Fruit fly (Drosophila melanogaster) whole organism, embryonic: Measurements from ENCODE around the gene Gycalpha99B.

ENCODE experiments used
- Atf6 ChIP-seq: fragments of 200-800 bp; sonication (Bioruptor generic); IDR thresholded peaks from 2 replicates; pipeline ENCODE4 v1.3.6; 2022; ENCODE audit warnings: missing biosample characterization, missing genetic modification characterization
- BEAF-32 ChIP-seq: fragments of 200-800 bp; sonication (Bioruptor generic); optimal IDR thresholded peaks from 3 replicates; lab custom pipeline; 2017; ENCODE audit warnings: missing biosample characterization, missing genetic modification characterization, mild to moderate bottlenecking, moderate library complexity, missing genetic modification reagents
- Bdp1 ChIP-seq: fragments of 200-800 bp; sonication (Bioruptor generic); optimal IDR thresholded peaks from 3 replicates; lab custom pipeline; 2016; ENCODE audit warnings: missing biosample characterization, missing genetic modification characterization
- CG10147 ChIP-seq: fragments of 200-800 bp; sonication (Bioruptor generic); optimal IDR thresholded peaks from 2 replicates; lab custom pipeline; 2019; ENCODE audit warnings: missing biosample characterization, mild to moderate bottlenecking, missing genetic modification characterization, moderate library complexity
- CG10321 ChIP-seq: fragments of 200-800 bp; sonication (Bioruptor generic); IDR thresholded peaks from 2 replicates; pipeline ENCODE4 v1.3.6; 2022; ENCODE audit warnings: missing biosample characterization, missing genetic modification characterization
- CG10543 ChIP-seq: fragments of 200-800 bp; sonication (Bioruptor generic); optimal IDR thresholded peaks from 3 replicates; lab custom pipeline; 2017; ENCODE audit warnings: missing biosample characterization, mild to moderate bottlenecking, missing genetic modification characterization, moderate library complexity
- CG11696 ChIP-seq: fragments of 200-800 bp; sonication (Bioruptor generic); IDR thresholded peaks from 2 replicates; pipeline ENCODE4 v1.3.6; 2022; ENCODE audit warnings: missing biosample characterization, missing genetic modification characterization
- CG12155 ChIP-seq: fragments of 200-800 bp; sonication (Bioruptor generic); optimal IDR thresholded peaks from 3 replicates; lab custom pipeline; 2016; ENCODE audit warnings: missing biosample characterization, missing genetic modification characterization
- CG12299 ChIP-seq: fragments of 200-800 bp; sonication (Bioruptor generic); optimal IDR thresholded peaks from 2 replicates; lab custom pipeline; 2018; ENCODE audit warnings: missing biosample characterization, mild to moderate bottlenecking, missing genetic modification characterization
- CG13296 ChIP-seq: fragments of 200-800 bp; sonication (Bioruptor generic); optimal IDR thresholded peaks from 3 replicates; lab custom pipeline; 2018; ENCODE audit warnings: missing biosample characterization, mild to moderate bottlenecking, missing genetic modification characterization
- CG14050 ChIP-seq: fragments of 200-800 bp; sonication (Bioruptor generic); IDR thresholded peaks from 3 replicates; pipeline ENCODE4 v1.3.6; 2022; ENCODE audit warnings: missing biosample characterization, missing genetic modification characterization
- CG15696 ChIP-seq: fragments of 200-800 bp; sonication (Bioruptor generic); optimal IDR thresholded peaks from 2 replicates; lab custom pipeline; 2019; ENCODE audit warnings: missing biosample characterization, mild to moderate bottlenecking, missing genetic modification characterization, moderate library complexity
- CG1603 ChIP-seq: fragments of 200-800 bp; sonication (Bioruptor generic); optimal IDR thresholded peaks from 2 replicates; lab custom pipeline; 2019; ENCODE audit warnings: missing biosample characterization, mild to moderate bottlenecking, missing genetic modification characterization, moderate library complexity
- CG1647 ChIP-seq: fragments of 200-800 bp; sonication (Bioruptor generic); optimal IDR thresholded peaks from 3 replicates; lab custom pipeline; 2016; ENCODE audit warnings: missing biosample characterization, missing genetic modification characterization
- CG2202 ChIP-seq: fragments of 200-800 bp; sonication (Bioruptor generic); optimal IDR thresholded peaks from 2 replicates; lab custom pipeline; 2018; ENCODE audit warnings: missing biosample characterization, mild to moderate bottlenecking, missing genetic modification characterization
- CG2712 ChIP-seq: fragments of 200-800 bp; optimal IDR thresholded peaks from 3 replicates; lab custom pipeline; 2019; ENCODE audit warnings: missing biosample characterization, mild to moderate bottlenecking, missing genetic modification characterization, moderate library complexity
- CG30403 ChIP-seq: fragments of 200-800 bp; sonication (Bioruptor generic); optimal IDR thresholded peaks from 3 replicates; lab custom pipeline; 2016; ENCODE audit warnings: missing biosample characterization, missing genetic modification characterization
- CG3163 ChIP-seq: fragments of 200-800 bp; sonication (Bioruptor generic); optimal IDR thresholded peaks from 3 replicates; lab custom pipeline; 2016; ENCODE audit warnings: missing biosample characterization, missing genetic modification characterization
- CG32532 ChIP-seq: fragments of 200-800 bp; sonication (Bioruptor generic); IDR thresholded peaks from 2 replicates; pipeline ENCODE4 v1.3.6; 2022; ENCODE audit warnings: missing biosample characterization, missing genetic modification characterization
- CG32767 ChIP-seq: fragments of 200-800 bp; sonication (Bioruptor generic); IDR thresholded peaks from 2 replicates; pipeline ENCODE4 v1.3.6; 2022; ENCODE audit warnings: missing biosample characterization, missing genetic modification characterization
- CG3995 ChIP-seq: fragments of 200-800 bp; sonication (Bioruptor generic); optimal IDR thresholded peaks from 3 replicates; lab custom pipeline; 2016; ENCODE audit warnings: missing biosample characterization, missing genetic modification characterization
- CG7271 ChIP-seq: fragments of 200-800 bp; sonication (Bioruptor generic); optimal IDR thresholded peaks from 2 replicates; lab custom pipeline; 2018; ENCODE audit warnings: missing biosample characterization, mild to moderate bottlenecking, missing genetic modification characterization, moderate library complexity
- CG7745 ChIP-seq: fragments of 200-800 bp; sonication (Bioruptor generic); optimal IDR thresholded peaks from 2 replicates; lab custom pipeline; 2018; ENCODE audit warnings: missing biosample characterization, mild to moderate bottlenecking, missing genetic modification characterization, moderate library complexity
- CG7839 ChIP-seq: fragments of 200-800 bp; sonication (Bioruptor generic); optimal IDR thresholded peaks from 3 replicates; lab custom pipeline; 2018; ENCODE audit warnings: missing biosample characterization, mild to moderate bottlenecking, missing genetic modification characterization, moderate library complexity
- CG8478 ChIP-seq: fragments of >200 bp; optimal IDR thresholded peaks from 2 replicates; lab custom pipeline; 2018
- CG9609 ChIP-seq: fragments of 200-800 bp; sonication (Bioruptor generic); optimal IDR thresholded peaks from 3 replicates; lab custom pipeline; 2016; ENCODE audit warnings: missing biosample characterization, missing genetic modification characterization
- CHES-1-like ChIP-seq: fragments of 200-800 bp; sonication (Bioruptor generic); optimal IDR thresholded peaks from 2 replicates; lab custom pipeline; 2016; ENCODE audit warnings: missing biosample characterization, missing genetic modification characterization
- Dad ChIP-seq: fragments of 200-800 bp; sonication (Bioruptor generic); optimal IDR thresholded peaks from 3 replicates; lab custom pipeline; 2016; ENCODE audit warnings: missing biosample characterization, missing genetic modification characterization
- GATAe ChIP-seq: fragments of 200-800 bp; sonication (Bioruptor generic); conservative IDR thresholded peaks from 2 replicates; pipeline ENCODE4 v1.3.6; 2022; ENCODE audit warnings: missing biosample characterization, missing genetic modification characterization
- H2.0 ChIP-seq: fragments of 200-800 bp; sonication (Bioruptor generic); IDR thresholded peaks from 2 replicates; pipeline ENCODE4 v1.3.6; 2022; ENCODE audit warnings: missing biosample characterization, missing genetic modification characterization
- HHEX ChIP-seq: fragments of 200-800 bp; sonication (Bioruptor generic); optimal IDR thresholded peaks from 3 replicates; lab custom pipeline; 2017; ENCODE audit warnings: missing biosample characterization, mild to moderate bottlenecking, missing genetic modification characterization, missing genetic modification reagents
- Hand ChIP-seq: fragments of 200-800 bp; sonication (Bioruptor generic); optimal IDR thresholded peaks from 2 replicates; lab custom pipeline; 2017; ENCODE audit warnings: mild to moderate bottlenecking, missing biosample characterization, missing genetic modification reagents, missing genetic modification characterization
- MBD-R2 ChIP-seq: fragments of 200-800 bp; sonication (Bioruptor generic); IDR thresholded peaks from 2 replicates; pipeline ENCODE4 v1.3.6; 2022; ENCODE audit warnings: missing biosample characterization, missing genetic modification characterization
- Optix ChIP-seq: fragments of 200-800 bp; sonication (Bioruptor generic); IDR thresholded peaks from 3 replicates; pipeline ENCODE4 v1.3.6; 2022; ENCODE audit warnings: missing biosample characterization, missing genetic modification characterization
- Rx ChIP-seq: fragments of 200-800 bp; sonication (Bioruptor generic); IDR thresholded peaks from 2 replicates; pipeline ENCODE4 v1.3.6; 2022; ENCODE audit warnings: missing biosample characterization, missing genetic modification characterization
- Ssrp ChIP-seq: fragments of 200-800 bp; sonication (Bioruptor generic); optimal IDR thresholded peaks from 2 replicates; lab custom pipeline; 2018; ENCODE audit warnings: missing biosample characterization, mild to moderate bottlenecking, missing genetic modification characterization, moderate library complexity
- Taf1 ChIP-seq: fragments of 200-800 bp; sonication (Bioruptor generic); IDR thresholded peaks from 2 replicates; pipeline ENCODE4 v1.3.6; 2022; ENCODE audit warnings: missing biosample characterization, missing genetic modification characterization
- cas ChIP-seq: fragments of 200-800 bp; sonication (Bioruptor generic); IDR thresholded peaks from 2 replicates; pipeline ENCODE4 v1.3.6; 2022; ENCODE audit warnings: missing biosample characterization, missing genetic modification characterization
- caup ChIP-seq: fragments of 200-800 bp; sonication (Bioruptor generic); optimal IDR thresholded peaks from 3 replicates; lab custom pipeline; 2017; ENCODE audit warnings: missing biosample characterization, mild to moderate bottlenecking, missing genetic modification characterization, moderate library complexity; ENCODE audit not compliant: severe bottlenecking
- chif ChIP-seq, 2 experiments: fragments of 200-800 bp; sonication (Bioruptor generic); optimal IDR thresholded peaks; 3 replicates each; lab custom pipeline; 2016; ENCODE audit warnings: missing biosample characterization in 2 of 2, missing genetic modification characterization in 2 of 2
- dimm ChIP-seq: fragments of 200-800 bp; sonication (Bioruptor generic); IDR thresholded peaks from 2 replicates; pipeline ENCODE4 v1.3.6; 2022; ENCODE audit warnings: missing biosample characterization, missing genetic modification characterization
- dmrt99B ChIP-seq: fragments of 200-800 bp; sonication (Bioruptor generic); optimal IDR thresholded peaks from 2 replicates; lab custom pipeline; 2018; ENCODE audit warnings: missing biosample characterization, mild to moderate bottlenecking, missing genetic modification characterization, moderate library complexity
- gem ChIP-seq: fragments of 200-800 bp; sonication (Bioruptor generic); optimal IDR thresholded peaks from 2 replicates; lab custom pipeline; 2019; ENCODE audit warnings: missing biosample characterization, mild to moderate bottlenecking, missing genetic modification characterization, moderate library complexity
- gro ChIP-seq: fragments of 200-800 bp; sonication (Bioruptor generic); optimal IDR thresholded peaks from 2 replicates; lab custom pipeline; 2016; ENCODE audit warnings: missing biosample characterization, missing genetic modification characterization
- her ChIP-seq: fragments of 200-800 bp; sonication (Bioruptor generic); optimal IDR thresholded peaks from 2 replicates; lab custom pipeline; 2016; ENCODE audit warnings: missing biosample characterization, missing genetic modification characterization
- ken ChIP-seq: fragments of 200-800 bp; sonication (Bioruptor generic); IDR thresholded peaks from 3 replicates; pipeline ENCODE4 v1.3.6; 2022; ENCODE audit warnings: missing biosample characterization, missing genetic modification characterization
- nerfin-1 ChIP-seq: fragments of 200-800 bp; sonication (Bioruptor generic); optimal IDR thresholded peaks from 3 replicates; lab custom pipeline; 2019; ENCODE audit warnings: missing biosample characterization, mild to moderate bottlenecking, missing genetic modification characterization, moderate library complexity
- nerfin-2 ChIP-seq: fragments of 200-800 bp; sonication (Bioruptor generic); IDR thresholded peaks from 2 replicates; pipeline ENCODE4 v1.3.6; 2022; ENCODE audit warnings: missing biosample characterization, missing genetic modification characterization; ENCODE audit not compliant: partially characterized antibody
- pros ChIP-seq: fragments of 200-800 bp; sonication (Bioruptor generic); optimal IDR thresholded peaks from 3 replicates; lab custom pipeline; 2019; ENCODE audit warnings: missing biosample characterization, mild to moderate bottlenecking, missing genetic modification characterization, moderate library complexity
- scrt ChIP-seq: fragments of 200-800 bp; sonication (Bioruptor generic); optimal IDR thresholded peaks from 2 replicates; lab custom pipeline; 2018; ENCODE audit warnings: missing biosample characterization, mild to moderate bottlenecking, missing genetic modification characterization, moderate library complexity
- sob ChIP-seq: fragments of 200-800 bp; sonication (Bioruptor generic); IDR thresholded peaks from 2 replicates; pipeline ENCODE4 v1.3.6; 2022; ENCODE audit warnings: missing biosample characterization, missing genetic modification characterization
- zen2 ChIP-seq: fragments of 200-800 bp; sonication (Bioruptor generic); IDR thresholded peaks from 3 replicates; pipeline ENCODE4 v1.3.6; 2022; ENCODE audit warnings: missing biosample characterization, missing genetic modification characterization; ENCODE audit not compliant: partially characterized antibody

The Gycalpha99B gene

DNA sequence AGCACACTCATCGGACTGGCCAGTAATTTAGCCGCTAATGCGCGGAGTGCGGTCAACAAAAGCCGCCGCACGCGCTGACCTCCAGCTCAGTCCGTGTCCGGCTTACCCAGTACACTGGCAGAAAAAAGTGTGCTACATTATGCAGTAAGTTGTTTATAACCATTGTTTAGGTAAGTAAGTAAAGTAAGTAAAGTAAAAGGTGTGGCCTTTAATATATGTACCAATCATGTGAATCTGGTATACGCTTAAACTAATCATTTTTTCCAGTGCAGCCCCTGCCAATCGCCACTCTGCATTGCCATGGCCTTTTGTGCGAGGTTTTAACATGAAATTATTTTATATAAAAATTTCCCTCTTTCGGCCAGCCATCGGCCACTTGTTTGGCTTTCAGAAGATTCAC lies 29.1 kb downstream of the Gycalpha99B start (continued):
- no peak for TF ChIP-seq gro (GFP tag; lab: Kevin White, UChicago)
- TF ChIP-seq CG2712 (tag; lab: Kevin White, UChicago) = peak; percentile 14
- no peak for TF ChIP-seq ken (GFP tag; lab: Robert Waterston, UW)
- TF ChIP-seq dimm (GFP tag; lab: Robert Waterston, UW) = no peak
- TF ChIP-seq CHES-1-like (GFP tag; lab: Kevin White, UChicago) = no peak
- TF ChIP-seq gem (tag; lab: Kevin White, UChicago) = peak; percentile 35
- peak; percentile 46; the same call in 1 of the 3 replicates for TF ChIP-seq Optix (GFP tag; lab: Robert Waterston, UW)
- TF ChIP-seq Rx = no peak
- TF ChIP-seq scrt = no peak
- no peak for TF ChIP-seq CG32532 (GFP tag; lab: Robert Waterston, UW)
- no peak for TF ChIP-seq CG9609
- no peak for TF ChIP-seq CG30403 (GFP tag; lab: Kevin White, UChicago)
- no peak for TF ChIP-seq Ssrp (tag; lab: Kevin White, UChicago)
- peak; percentile 44 for TF ChIP-seq CG1603 (tag; lab: Kevin White, UChicago)
- TF ChIP-seq CG8478 (lab: Kevin White, UChicago) = no peak
- TF ChIP-seq CG1647 (GFP tag; lab: Kevin White, UChicago) = no peak
- TF ChIP-seq CG2202 (tag; lab: Kevin White, UChicago) = no peak
- no peak for TF ChIP-seq CG12155 (GFP tag; lab: Kevin White, UChicago)
- peak; percentile 16 for TF ChIP-seq CG7839 (tag; lab: Kevin White, UChicago)
- no peak for TF ChIP-seq CG10321 (GFP tag; lab: Robert Waterston, UW)
- no peak for TF ChIP-seq sob (GFP tag; lab: Robert Waterston, UW)
- TF ChIP-seq CG7271 (tag; lab: Kevin White, UChicago) = no peak
- TF ChIP-seq pros (GFP tag; lab: Kevin White, UChicago) = no peak
- no peak for TF ChIP-seq nerfin-2 (GFP tag; lab: Robert Waterston, UW)
- TF ChIP-seq Taf1 (GFP tag; lab: Robert Waterston, UW) = no peak
- 0 out of 2 replicates have a peak, but pooled peaks have one; percentile 13 for TF ChIP-seq H2.0
- TF ChIP-seq CG3163 (GFP tag; lab: Kevin White, UChicago) = no peak
- no peak for TF ChIP-seq her (GFP tag; lab: Kevin White, UChicago)
- TF ChIP-seq zen2 (GFP tag; lab: Robert Waterston, UW) = no peak
- peak in 1 of 2 experiments; percentile 27 for TF ChIP-seq chif (GFP tag; optimal IDR thresholded peaks at IDR 0.05; lab: Kevin White, UChicago)
- no peak for TF ChIP-seq GATAe (GFP tag; lab: Robert Waterston, UW)
- no peak for TF ChIP-seq Atf6 (GFP tag; lab: Robert Waterston, UW)
- no peak for TF ChIP-seq CG12299
- TF ChIP-seq MBD-R2 (GFP tag; lab: Robert Waterston, UW) = no peak
- no peak for TF ChIP-seq CG7745 (tag; lab: Kevin White, UChicago)
- no peak for TF ChIP-seq CG10543
- no peak for TF ChIP-seq Hand (GFP tag; lab: Kevin White, UChicago)
- no peak for TF ChIP-seq HHEX
- TF ChIP-seq CG32767 (GFP tag; lab: Robert Waterston, UW) = no peak
- no peak for TF ChIP-seq CG14050 (GFP tag; lab: Robert Waterston, UW)
- peak; percentile 49 for TF ChIP-seq dmrt99B
- TF ChIP-seq CG13296 (GFP tag; lab: Kevin White, UChicago) = no peak
- TF ChIP-seq CG3995 (GFP tag; lab: Kevin White, UChicago) = no peak
- TF ChIP-seq CG15696 (tag; lab: Kevin White, UChicago) = no peak
- no peak for TF ChIP-seq nerfin-1
- no peak for TF ChIP-seq Dad
- TF ChIP-seq CG10147 (GFP tag; lab: Kevin White, UChicago) = no peak
- no peak for TF ChIP-seq CG11696 (GFP tag; lab: Robert Waterston, UW)
- TF ChIP-seq caup = no peak
- no peak for TF ChIP-seq Bdp1 (GFP tag; lab: Kevin White, UChicago)
- no peak for TF ChIP-seq BEAF-32
- no peak for TF ChIP-seq cas (GFP tag; lab: Robert Waterston, UW)
